Fruit fly (Drosophila melanogaster): ENCODE data around the gene MED30.

MED30 gene

dm6 chr3L:634319-635015, 19.4 kb downstream of the MED30 start (continued):
- TF ChIP-seq dmrt99B (tag; optimal IDR thresholded peaks at IDR 0.05) (peak; percentile 92), MBD-R2 (GFP tag; IDR thresholded peaks at IDR 0.05) (no peak; the same call in 1 of the 2 replicates), cg (GFP tag; optimal IDR thresholded peaks at IDR 0.05) (peak; percentile 65), CrebB (tag; optimal IDR thresholded peaks at IDR 0.05) (peak; percentile 66), Atf3 (GFP tag; optimal IDR thresholded peaks at IDR 0.05) (peak; percentile 93), CG2199 (GFP tag; IDR thresholded peaks at IDR 0.05) (peak; percentile 93), Max (GFP tag; optimal IDR thresholded peaks at IDR 0.05) (peak; percentile 76), lbe (GFP tag; optimal IDR thresholded peaks at IDR 0.05) (peak; percentile 5), Dek (tag; optimal IDR thresholded peaks at IDR 0.05) (peak; percentile 82), br (optimal IDR thresholded peaks at IDR 0.05) (no peak), CG6254 (GFP tag; optimal IDR thresholded peaks at IDR 0.05) (peak; percentile 86), CG14014 (GFP tag; IDR thresholded peaks at IDR 0.05) (peak; percentile 77), CG34376 (GFP tag; optimal IDR thresholded peaks at IDR 0.05) (no peak), CG5245 (GFP tag; optimal IDR thresholded peaks at IDR 0.05) (peak; percentile 89), CG4707 (GFP tag; optimal IDR thresholded peaks at IDR 0.05) (peak; percentile 84), CG33557 (GFP tag; optimal IDR thresholded peaks at IDR 0.05) (peak; percentile 94), hth (optimal IDR thresholded peaks at IDR 0.05) (no peak), hkb (optimal IDR thresholded peaks at IDR 0.05) (no peak), hkb (GFP tag; IDR thresholded peaks at IDR 0.05) (peak; percentile 90), Mes4 (GFP tag; optimal IDR thresholded peaks at IDR 0.05) (peak; percentile 93), Hsf (GFP tag; optimal IDR thresholded peaks at IDR 0.05) (peak; percentile 92), CG6654 (GFP tag; optimal IDR thresholded peaks at IDR 0.05) (peak; percentile 75), Dip2 (GFP tag; IDR thresholded peaks at IDR 0.05) (0 out of 2 replicates have a peak, but pooled peaks have one; percentile 12), pho (GFP tag; optimal IDR thresholded peaks at IDR 0.05) (peak; percentile 77), Mrtf (GFP tag; IDR thresholded peaks at IDR 0.05) (peak; percentile 87), NfI (GFP tag; optimal IDR thresholded peaks at IDR 0.05) (peak; percentile 84), Tbp (GFP tag; optimal IDR thresholded peaks at IDR 0.05) (no peak), CG2129 (GFP tag; IDR thresholded peaks at IDR 0.05; ENCODE audit: partially characterized antibody) (no peak), TFAM (GFP tag; optimal IDR thresholded peaks at IDR 0.05) (peak; percentile 84), CG9876 (GFP tag; optimal IDR thresholded peaks at IDR 0.05) (peak; percentile 88), mirr (GFP tag; optimal IDR thresholded peaks at IDR 0.05) (no peak), gt (GFP tag; IDR thresholded peaks at IDR 0.05) (peak; percentile 82), CG5953 (GFP tag; IDR thresholded peaks at IDR 0.05) (peak; percentile 92), shn (GFP tag; optimal IDR thresholded peaks at IDR 0.05) (peak; percentile 90), CG4360 (GFP tag; IDR thresholded peaks at IDR 0.05) (peak; percentile 71), zen2 (GFP tag; IDR thresholded peaks at IDR 0.05; ENCODE audit: partially characterized antibody) (no peak), sc (optimal IDR thresholded peaks at IDR 0.05) (no peak), sc (GFP tag; optimal IDR thresholded peaks at IDR 0.05) (peak; percentile 87), CG14965 (GFP tag; optimal IDR thresholded peaks at IDR 0.05; ENCODE audit: borderline replicate concordance) (peak; percentile 78), NK7.1 (GFP tag; optimal IDR thresholded peaks at IDR 0.05) (peak; percentile 76), NC2α (GFP tag; optimal IDR thresholded peaks at IDR 0.05) (peak; percentile 88), pzg (GFP tag; optimal IDR thresholded peaks at IDR 0.05) (no peak), CG9437 (GFP tag; optimal IDR thresholded peaks at IDR 0.05) (peak; percentile 82), CG17829 (tag; optimal IDR thresholded peaks at IDR 0.05) (peak; percentile 96), CG7745 (tag; optimal IDR thresholded peaks at IDR 0.05) (peak; percentile 71), CG8290 (GFP tag; optimal IDR thresholded peaks at IDR 0.05) (peak; percentile 93), CG8290 (tag; optimal IDR thresholded peaks at IDR 0.05) (peak; percentile 35 to 76), ac (GFP tag; optimal IDR thresholded peaks at IDR 0.05) (peak; percentile 81), CG6272 (GFP tag; IDR thresholded peaks at IDR 0.05) (peak; percentile 82), wek (GFP tag; optimal IDR thresholded peaks at IDR 0.05) (peak; percentile 73), crp (GFP tag; optimal IDR thresholded peaks at IDR 0.05) (peak in 1 of 2 experiments; percentile 56)

Measured in whole organism, embryonic.